Worm (Caenorhabditis elegans) whole organism, late embryonic: Measurements from ENCODE around the gene Y66D12A.11.

Source experiments
- hlh-6 ChIP-seq: sonication (generic microtip); optimal IDR thresholded peaks from 2 replicates; lab custom pipeline; 2016; ENCODE audit warnings: missing genotype, missing genetic modification characterization, missing compliant biosample characterization
- tbx-2 ChIP-seq: sonication (generic microtip); optimal IDR thresholded peaks from 2 replicates; lab custom pipeline; 2016; ENCODE audit warnings: missing genetic modification characterization, missing compliant biosample characterization
- tbx-7 ChIP-seq: sonication (generic microtip); optimal IDR thresholded peaks from 2 replicates; lab custom pipeline; 2016; ENCODE audit warnings: missing genotype, missing genetic modification characterization, missing compliant biosample characterization
- unc-86 ChIP-seq: sonication (generic microtip); optimal IDR thresholded peaks from 2 replicates; lab custom pipeline; 2016; ENCODE audit warnings: missing genetic modification characterization, missing compliant biosample characterization

DNA sequence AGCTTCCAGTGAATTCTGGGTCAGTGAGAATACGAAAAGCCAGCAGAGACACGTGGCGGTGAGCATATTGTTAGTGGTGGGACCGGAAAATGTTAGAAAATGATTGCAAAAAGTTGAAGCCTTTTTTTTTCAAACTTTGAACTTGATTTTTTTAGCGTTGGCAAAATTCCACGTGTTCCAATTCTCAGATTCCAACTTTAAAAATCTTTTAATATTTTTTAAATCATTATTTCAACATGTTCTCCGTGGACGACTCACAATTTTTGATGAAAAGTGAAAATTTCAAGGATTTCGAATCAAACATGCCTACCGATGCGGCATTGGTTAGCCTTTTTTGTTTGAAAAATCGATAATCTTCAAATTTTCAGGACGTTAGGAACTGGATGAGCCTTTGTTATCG lies 49.1 kb downstream of the Y66D12A.11 start, which contains the start of the genes Y66A7A.9 and Y66A7A.4:
- no peak for TF ChIP-seq unc-86 (tag; lab: Kevin White, UChicago)
- TF ChIP-seq hlh-6, result no peak
- TF ChIP-seq tbx-2 (tag; lab: Kevin White, UChicago), result no peak
- TF ChIP-seq tbx-7 (tag; lab: Kevin White, UChicago), result no peak
